Worm (Caenorhabditis elegans): Measurements from ENCODE around the gene gst-2.

Gene gst-2

ce11 chrIV:10110870-10111269 is 31.0 kb downstream of the gst-2 start:
- TF ChIP-seq sea-2 (GFP tag; optimal IDR thresholded peaks at IDR 0.05), result no peak
- TF ChIP-seq nhr-23 (tag; optimal IDR thresholded peaks at IDR 0.05), result no peak
- TF ChIP-seq snpc-4 (tag; optimal IDR thresholded peaks at IDR 0.05), result no peak
- no peak for TF ChIP-seq ztf-4 (tag; optimal IDR thresholded peaks at IDR 0.05)
- TF ChIP-seq ztf-11 (tag; optimal IDR thresholded peaks at IDR 0.05), result no peak
- TF ChIP-seq lin-15B (tag; optimal IDR thresholded peaks at IDR 0.05), result no peak
- TF ChIP-seq nfya-1 (tag; optimal IDR thresholded peaks at IDR 0.05; ENCODE audit: insufficient read depth), result no peak
- TF ChIP-seq nhr-77 (tag; optimal IDR thresholded peaks at IDR 0.05), result no peak
- no peak for TF ChIP-seq nhr-67 (tag; optimal IDR thresholded peaks at IDR 0.05)
- no peak for TF ChIP-seq nhr-11 (tag; optimal IDR thresholded peaks at IDR 0.05)
- TF ChIP-seq elt-3 (tag; optimal IDR thresholded peaks at IDR 0.05), result no peak
- no peak for TF ChIP-seq unc-39 (tag; optimal IDR thresholded peaks at IDR 0.05)
- TF ChIP-seq nhr-43 (tag; optimal IDR thresholded peaks at IDR 0.05; ENCODE audit: poor library complexity, severe bottlenecking), result no peak
- no peak for TF ChIP-seq ceh-28 (tag; optimal IDR thresholded peaks at IDR 0.05)
- TF ChIP-seq aly-2 (tag; optimal IDR thresholded peaks at IDR 0.05), result no peak
- no peak for TF ChIP-seq jun-1 (tag; optimal IDR thresholded peaks at IDR 0.05)
- no peak for TF ChIP-seq nhr-237 (tag; optimal IDR thresholded peaks at IDR 0.05)
- TF ChIP-seq egl-27 (tag; optimal IDR thresholded peaks at IDR 0.05), result no peak
- no peak for TF ChIP-seq mml-1 (tag; optimal IDR thresholded peaks at IDR 0.05)

ce11 chrIV:10110417-10110816 is 31.4 kb downstream of the gst-2 start, which contains the start of gene egl-38:
Gene egl-38, minus strand, starts transcription at chrIV:10110517.
- TF ChIP-seq eor-1 (tag; optimal IDR thresholded peaks at IDR 0.05) (no peak), nhr-237 (tag; optimal IDR thresholded peaks at IDR 0.05) (no peak), ZK546.5 (tag; optimal IDR thresholded peaks at IDR 0.05) (no peak), snpc-4 (tag; optimal IDR thresholded peaks at IDR 0.05) (no peak), fos-1 (tag; optimal IDR thresholded peaks at IDR 0.05) (no peak)

- TF ChIP-seq nhr-43 (tag; optimal IDR thresholded peaks at IDR 0.05; ENCODE audit: poor library complexity, severe bottlenecking), result no peak
- TF ChIP-seq mdl-1 (tag; optimal IDR thresholded peaks at IDR 0.05), result no peak
- no peak for TF ChIP-seq ztf-4 (tag; optimal IDR thresholded peaks at IDR 0.05)
- peak; percentile 42 for TF ChIP-seq lin-15B (tag; optimal IDR thresholded peaks at IDR 0.05)
- no peak for TF ChIP-seq elt-2 (tag; optimal IDR thresholded peaks at IDR 0.05)
- TF ChIP-seq tbx-2 (tag; optimal IDR thresholded peaks at IDR 0.05), result no peak
- no peak for TF ChIP-seq mml-1 (tag; optimal IDR thresholded peaks at IDR 0.05)
- peak; percentile 71 for TF ChIP-seq R02D3.7 (tag; optimal IDR thresholded peaks at IDR 0.05)
- TF ChIP-seq nhr-23 (tag; optimal IDR thresholded peaks at IDR 0.05), result no peak
Measured at ce11 chrIV:10096881-10097280, 45.0 kb downstream of the gst-2 start, which contains the start of gene dis-3. Gene dis-3, plus strand, starts transcription at chrIV:10097202.

ce11 chrIV:10095171-10095570 is 46.7 kb downstream of the gst-2 start, which contains the start of the genes C04G2.5 and msp-36:
Gene C04G2.5, minus strand, starts transcription at chrIV:10095271.
Gene msp-36, plus strand, starts transcription at chrIV:10095433.
- TF ChIP-seq ZK546.5 (tag; optimal IDR thresholded peaks at IDR 0.05) (no peak), egl-5 (tag; optimal IDR thresholded peaks at IDR 0.05) (no peak), mdl-1 (tag; optimal IDR thresholded peaks at IDR 0.05) (no peak), sea-2 (GFP tag; optimal IDR thresholded peaks at IDR 0.05) (no peak), fos-1 (tag; optimal IDR thresholded peaks at IDR 0.05) (no peak), nhr-43 (tag; optimal IDR thresholded peaks at IDR 0.05; ENCODE audit: poor library complexity, severe bottlenecking) (no peak), fkh-10 (GFP tag; optimal IDR thresholded peaks at IDR 0.05) (no peak), daf-12 (tag; optimal IDR thresholded peaks at IDR 0.05) (no peak), tbx-2 (tag; optimal IDR thresholded peaks at IDR 0.05) (no peak), unc-39 (tag; optimal IDR thresholded peaks at IDR 0.05) (no peak), unc-62 (GFP tag; optimal IDR thresholded peaks at IDR 0.05) (no peak), jun-1 (tag; optimal IDR thresholded peaks at IDR 0.05) (no peak), egl-27 (tag; optimal IDR thresholded peaks at IDR 0.05) (no peak), snpc-4 (tag; optimal IDR thresholded peaks at IDR 0.05) (no peak), lsy-12 (tag; optimal IDR thresholded peaks at IDR 0.05) (no peak), elt-1 (tag; optimal IDR thresholded peaks at IDR 0.05) (no peak), pha-4 (tag; optimal IDR thresholded peaks at IDR 0.05) (no peak), eor-1 (tag; optimal IDR thresholded peaks at IDR 0.05) (no peak), nhr-237 (tag; optimal IDR thresholded peaks at IDR 0.05) (no peak)

ce11 chrIV:10090358-10090757 is 51.5 kb downstream of the gst-2 start, which contains the start of gene ttbk-5:
Gene ttbk-5, plus strand, starts transcription at chrIV:10090658.
- TF ChIP-seq daf-12 (tag; optimal IDR thresholded peaks at IDR 0.05) (no peak), ceh-9 (tag; optimal IDR thresholded peaks at IDR 0.05) (no peak), egl-27 (tag; optimal IDR thresholded peaks at IDR 0.05) (no peak), unc-39 (tag; optimal IDR thresholded peaks at IDR 0.05) (no peak), ZK546.5 (tag; optimal IDR thresholded peaks at IDR 0.05) (no peak), skn-1 (tag; optimal IDR thresholded peaks at IDR 0.05) (no peak), lin-39 (tag; optimal IDR thresholded peaks at IDR 0.05) (no peak), eor-1 (tag; optimal IDR thresholded peaks at IDR 0.05) (no peak), nhr-25 (tag; optimal IDR thresholded peaks at IDR 0.05) (no peak), elt-2 (tag; optimal IDR thresholded peaks at IDR 0.05) (no peak), mml-1 (tag; optimal IDR thresholded peaks at IDR 0.05) (no peak)

Data from whole organism, L3 larva.